Worm (Caenorhabditis elegans): Measurements from ENCODE around the gene ZK177.11.

DNA sequence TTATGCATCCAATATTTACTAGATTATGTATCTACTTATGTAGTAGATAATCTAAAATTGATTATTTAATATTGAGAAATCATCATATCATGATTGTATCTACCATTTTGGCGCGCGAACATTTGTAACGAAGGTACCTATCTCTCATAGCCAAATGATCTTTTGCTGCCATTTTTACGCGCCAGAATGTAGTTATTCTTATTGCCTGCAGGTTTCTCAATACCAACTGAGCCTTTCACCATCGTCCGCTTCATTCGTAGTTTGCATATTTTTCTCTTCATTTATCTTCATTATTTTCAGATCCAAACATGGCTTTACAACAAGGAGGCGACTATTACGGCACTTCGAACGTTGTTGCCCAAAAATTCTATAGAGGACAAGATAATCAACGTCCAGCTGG is 5.1 kb downstream of the ZK177.11 start, which contains the start of gene ZK177.1:
- TF ChIP-seq nhr-12 (tag; optimal IDR thresholded peaks at IDR 0.05) (no peak), elt-3 (tag; optimal IDR thresholded peaks at IDR 0.05) (no peak), ztf-11 (tag; optimal IDR thresholded peaks at IDR 0.05) (no peak), sem-2 (GFP tag; optimal IDR thresholded peaks at IDR 0.05) (no peak), lin-13 (tag; optimal IDR thresholded peaks at IDR 0.05) (no peak), unc-39 (tag; optimal IDR thresholded peaks at IDR 0.05) (no peak), mep-1 (tag; optimal IDR thresholded peaks at IDR 0.05) (no peak), nhr-237 (tag; optimal IDR thresholded peaks at IDR 0.05) (no peak), hlh-1 (tag; optimal IDR thresholded peaks at IDR 0.05) (no peak), mab-5 (tag; optimal IDR thresholded peaks at IDR 0.05) (no peak), snpc-4 (tag; optimal IDR thresholded peaks at IDR 0.05) (no peak)
